Worm (Caenorhabditis elegans) whole organism, mixed stage, embryonic: ENCODE measurements around the gene btb-20.

ENCODE experiments used
- M03D4.4 ChIP-seq: sonication (generic microtip); optimal IDR thresholded peaks from 2 replicates; lab custom pipeline; 2017; ENCODE audit warnings: mild to moderate bottlenecking, missing genetic modification characterization, missing compliant biosample characterization
- bed-3 ChIP-seq: fragments of 200-800 bp; sonication (Bioruptor generic); optimal IDR thresholded peaks from 3 replicates; lab custom pipeline; 2018; ENCODE audit warnings: mild to moderate bottlenecking, missing genetic modification characterization, moderate library complexity, missing compliant biosample characterization
- blmp-1 ChIP-seq: fragments of 150-350 bp; optimal IDR thresholded peaks from 2 replicates; lab custom pipeline; 2014; ENCODE audit warnings: missing biosample characterization, missing genetic modification characterization
- ceh-39 ChIP-seq: fragments of 150-350 bp; optimal IDR thresholded peaks from 2 replicates; lab custom pipeline; 2014; ENCODE audit warnings: missing biosample characterization, missing genetic modification characterization
- ceh-43 ChIP-seq: fragments of 200-800 bp; sonication (Bioruptor generic); optimal IDR thresholded peaks from 2 replicates; lab custom pipeline; 2018; ENCODE audit warnings: mild to moderate bottlenecking, missing genetic modification characterization, moderate library complexity, missing compliant biosample characterization
- ceh-83 ChIP-seq: fragments of 200-800 bp; sonication (Bioruptor generic); optimal IDR thresholded peaks from 2 replicates; lab custom pipeline; 2018; ENCODE audit warnings: mild to moderate bottlenecking, missing genetic modification characterization, missing compliant biosample characterization
- ces-1 ChIP-seq: fragments of 150-350 bp; optimal IDR thresholded peaks from 2 replicates; lab custom pipeline; 2014; ENCODE audit warnings: missing biosample characterization, missing genetic modification reagents, missing genetic modification characterization
- cnd-1 ChIP-seq: fragments of 200-800 bp; sonication (Bioruptor generic); optimal IDR thresholded peaks from 2 replicates; lab custom pipeline; 2018; ENCODE audit warnings: mild to moderate bottlenecking, missing genetic modification characterization, missing compliant biosample characterization
- drap-1 ChIP-seq: fragments of 200-800 bp; sonication (Bioruptor generic); optimal IDR thresholded peaks from 3 replicates; lab custom pipeline; 2018; ENCODE audit warnings: mild to moderate bottlenecking, missing genetic modification characterization, missing compliant biosample characterization
- elt-1 ChIP-seq: sonication (generic microtip); optimal IDR thresholded peaks from 2 replicates; lab custom pipeline; 2017; ENCODE audit warnings: missing genetic modification characterization, mild to moderate bottlenecking, missing compliant biosample characterization, antibody characterized with exemption, moderate library complexity, borderline replicate concordance; ENCODE audit not compliant: insufficient read depth
- elt-3 ChIP-seq: fragments of 150-350 bp; optimal IDR thresholded peaks from 2 replicates; lab custom pipeline; 2014; ENCODE audit warnings: missing biosample characterization, missing genetic modification characterization
- flh-1 ChIP-seq: fragments of 200-800 bp; sonication (Bioruptor generic); optimal IDR thresholded peaks from 2 replicates; lab custom pipeline; 2018; ENCODE audit warnings: mild to moderate bottlenecking, missing genetic modification characterization, moderate library complexity, missing compliant biosample characterization
- ham-2 ChIP-seq: fragments of 200-800 bp; sonication (Bioruptor generic); optimal IDR thresholded peaks from 2 replicates; lab custom pipeline; 2018; ENCODE audit warnings: mild to moderate bottlenecking, missing genetic modification characterization, missing compliant biosample characterization
- hlh-1 ChIP-seq: fragments of 150-350 bp; optimal IDR thresholded peaks from 2 replicates; lab custom pipeline; 2014; ENCODE audit warnings: missing biosample characterization, missing genetic modification reagents, missing genetic modification characterization
- lin-13 ChIP-seq: fragments of 150-350 bp; optimal IDR thresholded peaks from 2 replicates; lab custom pipeline; 2014; ENCODE audit warnings: missing biosample characterization, missing genetic modification characterization
- lsy-2 ChIP-seq: fragments of 150-350 bp; optimal IDR thresholded peaks from 2 replicates; lab custom pipeline; 2014; ENCODE audit warnings: missing biosample characterization, missing genetic modification characterization
- mab-5 ChIP-seq: fragments of 150-350 bp; optimal IDR thresholded peaks from 2 replicates; lab custom pipeline; 2014; ENCODE audit warnings: missing biosample characterization, missing genetic modification characterization
- mls-2 ChIP-seq: sonication (generic microtip); optimal IDR thresholded peaks from 2 replicates; lab custom pipeline; 2016; ENCODE audit warnings: mild to moderate bottlenecking, missing genetic modification characterization, moderate library complexity, missing compliant biosample characterization
- nhr-2 ChIP-seq: fragments of 150-350 bp; optimal IDR thresholded peaks from 2 replicates; lab custom pipeline; 2014; ENCODE audit warnings: missing biosample characterization, missing genetic modification characterization
- nhr-28 ChIP-seq: fragments of 150-350 bp; optimal IDR thresholded peaks from 2 replicates; lab custom pipeline; 2014; ENCODE audit warnings: missing biosample characterization, missing genetic modification characterization
- nhr-76 ChIP-seq: sonication (generic microtip); optimal IDR thresholded peaks from 2 replicates; lab custom pipeline; 2017; ENCODE audit warnings: missing biosample characterization, missing genetic modification characterization
- pha-4 ChIP-seq: fragments of 150-350 bp; optimal IDR thresholded peaks from 2 replicates; lab custom pipeline; 2018; ENCODE audit warnings: missing biosample characterization, missing genetic modification reagents, missing genetic modification characterization
- sem-2 ChIP-seq: fragments of 200-800 bp; sonication (Bioruptor generic); optimal IDR thresholded peaks from 2 replicates; lab custom pipeline; 2018; ENCODE audit warnings: mild to moderate bottlenecking, missing genetic modification characterization, missing compliant biosample characterization
- snpc-4 ChIP-seq: fragments of 150-350 bp; optimal IDR thresholded peaks from 2 replicates; lab custom pipeline; 2014; ENCODE audit warnings: missing biosample characterization, missing genetic modification characterization
- sptf-1 ChIP-seq: sonication (generic microtip); optimal IDR thresholded peaks from 2 replicates; lab custom pipeline; 2017; ENCODE audit warnings: mild to moderate bottlenecking, missing genetic modification characterization, moderate library complexity, missing compliant biosample characterization
- tbx-8 ChIP-seq: fragments of 200-800 bp; sonication (Bioruptor generic); optimal IDR thresholded peaks from 2 replicates; lab custom pipeline; 2018; ENCODE audit warnings: mild to moderate bottlenecking, missing genetic modification characterization, moderate library complexity, missing compliant biosample characterization
- unc-39 ChIP-seq: fragments of 150-350 bp; optimal IDR thresholded peaks from 2 replicates; lab custom pipeline; 2014; ENCODE audit warnings: missing biosample characterization, missing genetic modification characterization
- unc-62 ChIP-seq: fragments of 150-350 bp; optimal IDR thresholded peaks from 2 replicates; lab custom pipeline; 2014; ENCODE audit warnings: missing biosample characterization, missing genetic modification reagents, missing genetic modification characterization
- zip-8 ChIP-seq: fragments of 150-350 bp; optimal IDR thresholded peaks from 2 replicates; lab custom pipeline; 2014; ENCODE audit warnings: missing biosample characterization, missing genetic modification characterization
- ztf-11 ChIP-seq: fragments of 150-350 bp; optimal IDR thresholded peaks from 2 replicates; lab custom pipeline; 2014; ENCODE audit warnings: missing biosample characterization, missing genetic modification characterization

btb-20 gene

ce11 chrII:14507563-14507962 is 15.8 kb downstream of the btb-20 start, which contains the start of the genes K10H10.7 and K10H10.10:
Gene K10H10.7 (minus strand): TSS chrII:14507663.
Gene K10H10.10 (plus strand): TSS chrII:14507766.
- TF ChIP-seq lin-13 (tag; lab: Kevin White, UChicago), result no peak
- no peak for TF ChIP-seq hlh-1 (tag; lab: Kevin White, UChicago)
- TF ChIP-seq unc-39 (tag; lab: Kevin White, UChicago), result no peak
- TF ChIP-seq zip-8 (tag; lab: Kevin White, UChicago), result no peak
- TF ChIP-seq tbx-8 (GFP tag; lab: Kevin White, UChicago), result no peak
- TF ChIP-seq ztf-11 (tag; lab: Kevin White, UChicago), result no peak
- TF ChIP-seq lsy-2 (tag; lab: Kevin White, UChicago), result no peak
- no peak for TF ChIP-seq blmp-1 (tag; lab: Kevin White, UChicago)
- no peak for TF ChIP-seq nhr-76 (tag; lab: Kevin White, UChicago)
- TF ChIP-seq snpc-4 (tag; lab: Kevin White, UChicago), result no peak
- TF ChIP-seq flh-1 (GFP tag; lab: Kevin White, UChicago), result no peak
- TF ChIP-seq ham-2, result no peak
- no peak for TF ChIP-seq nhr-28
- TF ChIP-seq sptf-1 (tag; lab: Kevin White, UChicago), result no peak
- no peak for TF ChIP-seq elt-1 (tag; lab: Kevin White, UChicago)
- no peak for TF ChIP-seq sem-2 (GFP tag; lab: Kevin White, UChicago)
- TF ChIP-seq mab-5 (tag; lab: Kevin White, UChicago), result no peak
- TF ChIP-seq unc-62 (GFP tag; lab: Kevin White, UChicago), result no peak
- TF ChIP-seq ceh-39, result no peak
- TF ChIP-seq elt-3 (tag; lab: Kevin White, UChicago), result no peak
- TF ChIP-seq, all 35 proteins: peak for 0

- TF ChIP-seq ces-1 (GFP tag; lab: Kevin White, UChicago) (no peak), zip-8 (tag; lab: Kevin White, UChicago) (no peak), sptf-1 (tag; lab: Kevin White, UChicago) (no peak), nhr-2 (tag; lab: Kevin White, UChicago) (no peak), cnd-1 (tag; lab: Kevin White, UChicago) (no peak), sem-2 (GFP tag; lab: Kevin White, UChicago) (no peak), ztf-11 (tag; lab: Kevin White, UChicago) (no peak), unc-39 (tag; lab: Kevin White, UChicago) (no peak), tbx-8 (GFP tag; lab: Kevin White, UChicago) (no peak), elt-1 (tag; lab: Kevin White, UChicago) (no peak)
- TF ChIP-seq, all 35 proteins: peak for 0
These were observed 17.1 kb downstream of the btb-20 start, which contains the start of gene K10H10.12 for ce11 chrII:14506245-14506644. Gene K10H10.12 (minus strand): TSS chrII:14506345.

ce11 chrII:14502997-14503396 is 20.3 kb downstream of the btb-20 start, which contains the start of gene K10H10.6:
Gene K10H10.6 (plus strand): TSS chrII:14503297.
- TF ChIP-seq M03D4.4 (tag; lab: Kevin White, UChicago) (no peak), bed-3 (GFP tag; lab: Kevin White, UChicago) (no peak), sem-2 (GFP tag; lab: Kevin White, UChicago) (no peak), drap-1 (GFP tag; lab: Kevin White, UChicago) (no peak), unc-62 (GFP tag; lab: Kevin White, UChicago) (no peak), ham-2 (no peak), ceh-39 (no peak), ceh-43 (GFP tag; lab: Kevin White, UChicago) (no peak), hlh-1 (tag; lab: Kevin White, UChicago) (no peak), lsy-2 (tag; lab: Kevin White, UChicago) (no peak), ceh-83 (no peak), tbx-8 (GFP tag; lab: Kevin White, UChicago) (no peak), ztf-11 (tag; lab: Kevin White, UChicago) (no peak), lin-13 (tag; lab: Kevin White, UChicago) (no peak), nhr-76 (tag; lab: Kevin White, UChicago) (no peak), nhr-28 (no peak), ces-1 (GFP tag; lab: Kevin White, UChicago) (no peak)

- TF ChIP-seq lsy-2 (tag; lab: Kevin White, UChicago), result no peak
- TF ChIP-seq elt-3 (tag; lab: Kevin White, UChicago), result no peak
- no peak for TF ChIP-seq lin-13 (tag; lab: Kevin White, UChicago)
- no peak for TF ChIP-seq M03D4.4 (tag; lab: Kevin White, UChicago)
- no peak for TF ChIP-seq pha-4 (tag; lab: Kevin White, UChicago)
- TF ChIP-seq mls-2, result no peak
- TF ChIP-seq, all 35 proteins: peak for 0
These were observed 21.9 kb downstream of the btb-20 start, which contains the start of gene K10H10.5 for ce11 chrII:14501447-14501846. Gene K10H10.5 (plus strand): TSS chrII:14501747.
